Fruit fly (Drosophila melanogaster) whole organism: Measurements from ENCODE around the gene mTerf5.

Experiments used
- CG8478 ChIP-seq: fragments of >200 bp; optimal IDR thresholded peaks from 2 replicates; lab custom pipeline; 2018; ENCODE audit warnings: inconsistent platforms
- Dll ChIP-seq: fragments of >200 bp; optimal IDR thresholded peaks from 2 replicates; lab custom pipeline; 2017
- EcR ChIP-seq, 2 experiments: fragments of >200 bp; optimal IDR thresholded peaks; 2 replicates each; lab custom pipeline; 2017; ENCODE audit warnings: missing biosample characterization in 2 of 2, missing genetic modification characterization in 2 of 2, missing genetic modification reagents in 2 of 2
- pan ChIP-seq: fragments of >200 bp; optimal IDR thresholded peaks from 2 replicates; lab custom pipeline; 2017
- psq ChIP-seq: fragments of >200 bp; optimal IDR thresholded peaks from 2 replicates; lab custom pipeline; 2017
- usp ChIP-seq: fragments of >200 bp; optimal IDR thresholded peaks from 2 replicates; lab custom pipeline; 2017; ENCODE audit warnings: missing biosample characterization, missing genetic modification characterization, mixed read lengths

mTerf5 gene

dm6 chr3R:18223434-18223833, at the start of gene mTerf5, which contains the start of gene Non3:
Gene mTerf5, minus strand, starts transcription at chr3R:18223682.
Gene Non3, plus strand, starts transcription at chr3R:18223722.
- TF ChIP-seq psq (no peak), pan (lab: Kevin White, UChicago) (no peak), EcR (GFP tag; optimal IDR thresholded peaks at IDR 0.05; lab: Kevin White, UChicago) (no peak), usp (GFP tag; lab: Kevin White, UChicago) (no peak), CG8478 (lab: Kevin White, UChicago) (no peak), Dll (no peak)

dm6 chr3R:18269744-18270348, 46.4 kb upstream of the mTerf5 start:
- TF ChIP-seq usp (GFP tag; lab: Kevin White, UChicago) (no peak), psq (no peak), CG8478 (lab: Kevin White, UChicago) (no peak)

DNA sequence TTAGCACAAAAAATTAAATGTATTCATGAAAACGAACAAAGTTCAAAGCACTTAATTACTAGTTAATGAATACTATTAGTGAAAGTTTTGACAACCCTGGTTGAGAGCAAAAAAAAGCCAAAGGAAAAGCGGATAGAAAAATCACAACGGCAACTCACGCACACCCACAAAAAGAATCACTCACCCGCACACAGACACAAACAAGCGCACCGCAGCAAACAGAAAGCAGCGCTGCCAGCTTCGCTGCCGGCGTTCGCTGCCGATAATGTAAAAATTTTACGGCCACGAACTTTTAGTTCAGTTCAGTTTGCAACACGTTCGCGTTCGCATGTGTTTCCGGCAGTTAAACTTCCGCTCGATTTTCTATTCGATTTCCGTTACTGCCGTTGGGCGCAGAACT, 44.0 kb upstream of the mTerf5 start, which contains the start of gene CG18599:
Gene CG18599, plus strand, starts transcription at position 301 of the 400 bp plus-strand sequence.
- TF ChIP-seq usp (GFP tag; lab: Kevin White, UChicago) (no peak), pan (lab: Kevin White, UChicago) (no peak), CG8478 (lab: Kevin White, UChicago) (no peak), Dll (no peak), psq (no peak), EcR (GFP tag; optimal IDR thresholded peaks at IDR 0.05; lab: Kevin White, UChicago) (no peak)

dm6 chr3R:18266665-18267064, 43.2 kb upstream of the mTerf5 start:
- TF ChIP-seq Dll, result no peak
- TF ChIP-seq psq, result no peak
- TF ChIP-seq pan (lab: Kevin White, UChicago), result no peak
- TF ChIP-seq CG8478 (lab: Kevin White, UChicago), result no peak
- no peak for TF ChIP-seq EcR (GFP tag; optimal IDR thresholded peaks at IDR 0.05; lab: Kevin White, UChicago)
- no peak for TF ChIP-seq usp (GFP tag; lab: Kevin White, UChicago)

DNA sequence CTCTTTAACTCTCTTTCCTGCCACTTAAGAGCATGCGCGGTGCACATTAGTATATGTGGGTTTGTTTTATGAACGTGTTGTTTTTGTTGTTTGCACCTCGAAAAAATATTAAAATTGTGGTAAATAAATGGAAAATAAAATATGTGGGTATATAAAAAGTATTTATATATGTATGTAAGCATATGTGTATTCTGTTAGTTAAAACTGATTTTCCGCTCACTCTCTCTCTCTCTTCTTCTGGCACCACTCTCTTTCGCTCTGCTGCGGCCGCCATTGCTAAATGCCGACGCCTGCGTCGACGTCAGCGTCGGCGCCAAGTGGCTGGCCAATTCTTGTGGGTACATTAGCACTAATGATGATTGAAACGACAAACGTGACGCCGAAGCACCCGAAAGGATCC, 41.8 kb upstream of the mTerf5 start:
- TF ChIP-seq usp (GFP tag; lab: Kevin White, UChicago), result no peak
- no peak for TF ChIP-seq psq
- TF ChIP-seq pan (lab: Kevin White, UChicago), result no peak
- TF ChIP-seq EcR (GFP tag; optimal IDR thresholded peaks at IDR 0.05; lab: Kevin White, UChicago), result no peak
- TF ChIP-seq CG8478 (lab: Kevin White, UChicago), result no peak
- TF ChIP-seq Dll, result no peak

DNA sequence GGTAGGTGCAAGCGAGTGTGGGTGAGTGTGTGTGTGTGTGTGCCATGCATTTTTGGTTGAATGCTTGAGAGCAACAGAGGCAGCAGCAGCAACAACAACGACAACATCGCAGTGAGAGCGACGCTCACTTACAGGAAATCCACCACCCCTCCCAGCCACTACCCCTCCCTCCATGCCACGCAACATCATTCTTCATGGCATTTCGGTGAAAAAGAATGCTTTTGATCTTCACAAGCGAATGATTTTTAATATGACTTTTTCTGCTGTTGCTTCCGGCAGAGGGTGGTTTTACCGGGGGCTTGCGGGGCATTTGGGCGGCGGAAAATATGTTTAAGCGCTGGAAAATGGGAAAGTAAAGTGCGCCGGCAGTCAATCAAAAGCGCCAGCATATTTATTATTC, 38.1 kb upstream of the mTerf5 start:
- TF ChIP-seq psq (no peak), CG8478 (lab: Kevin White, UChicago) (no peak), Dll (no peak), pan (lab: Kevin White, UChicago) (no peak), EcR (GFP tag; optimal IDR thresholded peaks at IDR 0.05; lab: Kevin White, UChicago) (no peak), usp (GFP tag; lab: Kevin White, UChicago) (no peak)

DNA sequence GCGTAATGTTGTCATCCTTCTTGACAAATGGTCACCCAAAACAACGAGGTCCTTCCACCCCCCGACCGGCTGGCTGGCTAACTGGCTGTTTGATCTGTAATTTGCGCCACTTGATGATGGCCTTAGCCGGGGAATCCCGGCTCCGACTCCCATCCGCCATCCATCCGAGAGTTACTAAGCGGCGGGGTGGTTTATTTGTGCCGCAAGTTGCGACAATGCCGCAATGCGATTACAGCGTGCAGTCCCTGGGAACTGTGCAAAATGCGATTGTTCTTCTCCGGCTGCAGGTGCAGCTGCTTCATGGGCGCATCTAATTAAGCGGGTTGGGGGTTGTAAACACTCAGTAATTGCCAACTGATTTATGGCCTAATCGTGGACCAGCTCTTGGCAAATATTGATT, 36.5 kb upstream of the mTerf5 start:
- TF ChIP-seq pan (lab: Kevin White, UChicago), result no peak
- no peak for TF ChIP-seq Dll
- no peak for TF ChIP-seq EcR (GFP tag; optimal IDR thresholded peaks at IDR 0.05; lab: Kevin White, UChicago)
- TF ChIP-seq psq, result no peak
- TF ChIP-seq CG8478 (lab: Kevin White, UChicago), result no peak
- no peak for TF ChIP-seq usp (GFP tag; lab: Kevin White, UChicago)

DNA sequence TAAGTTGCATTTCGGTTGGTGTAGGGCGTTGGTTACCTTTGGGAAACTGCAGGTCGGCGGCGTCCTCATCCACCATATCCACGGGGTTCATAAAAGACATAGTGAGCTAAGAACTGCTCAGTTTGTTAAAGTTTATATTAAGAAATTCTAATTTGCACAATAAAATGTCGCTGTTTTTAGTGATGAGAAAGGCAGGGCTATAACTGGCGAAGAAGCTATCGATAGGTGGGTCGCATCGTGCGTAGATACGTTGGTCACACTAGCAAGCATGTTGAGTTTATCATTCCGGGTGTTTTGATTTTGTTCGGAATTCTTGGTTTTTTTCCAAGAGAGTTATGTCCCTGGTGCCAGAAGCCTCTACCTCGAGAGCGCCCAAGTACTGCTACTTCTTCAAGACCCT, 31.8 kb upstream of the mTerf5 start, which contains the start of the genes Ada2a, Polr2D, Tgs1 and moi:
Gene Ada2a, minus strand, starts transcription at position 207 of the 400 bp plus-strand sequence.
Gene Polr2D, minus strand, starts transcription at position 207 of the 400 bp plus-strand sequence.
Gene Tgs1, plus strand, starts transcription at position 250 of the 400 bp plus-strand sequence.
Gene moi, plus strand, starts transcription at position 250 of the 400 bp plus-strand sequence.
- TF ChIP-seq CG8478 (lab: Kevin White, UChicago) (no peak), usp (GFP tag; lab: Kevin White, UChicago) (no peak), pan (lab: Kevin White, UChicago) (no peak)

DNA sequence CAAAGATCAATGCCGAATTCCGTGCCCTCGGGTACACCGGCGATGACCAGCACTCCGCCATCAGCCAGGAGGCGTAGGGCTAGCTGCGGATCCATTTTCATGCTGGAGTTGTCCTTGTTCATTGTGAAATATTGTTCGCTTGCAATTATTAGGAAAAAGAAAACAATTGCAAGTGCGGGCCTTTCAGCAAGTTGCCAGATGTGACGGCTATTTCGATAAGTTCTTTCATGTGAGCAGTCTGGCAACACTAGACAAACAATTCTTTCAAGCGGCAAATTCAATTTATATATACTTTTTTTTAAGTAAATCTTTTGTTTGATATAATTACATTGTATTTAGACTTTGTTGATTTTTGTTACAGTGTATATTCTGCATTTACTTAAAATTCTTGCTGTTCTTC, 29.1 kb upstream of the mTerf5 start, which contains the start of gene CG12320:
Gene CG12320, minus strand, starts transcription at position 157 of the 400 bp plus-strand sequence.
- TF ChIP-seq pan (lab: Kevin White, UChicago), result no peak
- no peak for TF ChIP-seq psq
- TF ChIP-seq Dll, result no peak
- TF ChIP-seq CG8478 (lab: Kevin White, UChicago), result no peak
- TF ChIP-seq EcR (GFP tag; optimal IDR thresholded peaks at IDR 0.05; lab: Kevin White, UChicago), result no peak
- no peak for TF ChIP-seq usp (GFP tag; lab: Kevin White, UChicago)

DNA sequence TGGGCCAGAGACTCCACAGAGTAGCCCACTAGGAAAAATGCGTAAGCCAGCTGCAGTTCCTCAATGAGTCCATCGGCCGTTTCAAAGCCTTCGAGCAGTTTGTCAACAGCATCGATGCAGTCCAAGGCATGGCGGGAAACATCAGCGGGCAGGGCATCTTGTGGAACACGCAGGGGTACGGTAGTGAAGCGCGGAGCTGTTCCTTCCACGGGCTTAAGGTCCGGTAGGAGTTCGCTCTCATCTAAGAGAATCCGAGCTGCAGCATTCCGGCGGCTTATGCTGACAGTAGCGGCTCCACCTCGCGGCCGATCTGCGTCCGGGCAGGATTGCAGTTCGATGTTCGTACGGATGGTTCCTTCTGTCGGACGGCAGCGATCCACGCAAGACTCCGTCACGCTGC, 28.4 kb upstream of the mTerf5 start:
- TF ChIP-seq EcR (GFP tag; optimal IDR thresholded peaks at IDR 0.05; lab: Kevin White, UChicago), result no peak
- TF ChIP-seq usp (GFP tag; lab: Kevin White, UChicago), result no peak
- TF ChIP-seq psq, result no peak
- TF ChIP-seq CG8478 (lab: Kevin White, UChicago), result no peak
- no peak for TF ChIP-seq pan (lab: Kevin White, UChicago)
- TF ChIP-seq Dll, result no peak

- TF ChIP-seq Dll (no peak), usp (GFP tag; lab: Kevin White, UChicago) (no peak), psq (no peak), EcR (GFP tag; optimal IDR thresholded peaks at IDR 0.05; lab: Kevin White, UChicago) (no peak), CG8478 (lab: Kevin White, UChicago) (no peak), pan (lab: Kevin White, UChicago) (no peak)
These were observed 27.3 kb upstream of the mTerf5 start, which contains the start of gene CG18598 for dm6 chr3R:18250815-18251214. Gene CG18598, plus strand, starts transcription at chr3R:18251115.

- TF ChIP-seq CG8478 (lab: Kevin White, UChicago) (no peak), Dll (no peak), pan (lab: Kevin White, UChicago) (no peak), usp (GFP tag; lab: Kevin White, UChicago) (no peak), EcR (GFP tag; optimal IDR thresholded peaks at IDR 0.05; lab: Kevin White, UChicago) (no peak), psq (no peak)
These were observed 25.8 kb upstream of the mTerf5 start for dm6 chr3R:18249268-18249667.
